Fruit fly (Drosophila melanogaster): ENCODE measurements around the gene sgg.

sgg gene

dm6 chrX:2591315-2591999 is 42.3 kb upstream of the sgg start (continued):
- TF ChIP-seq Sry-δ (GFP tag; optimal IDR thresholded peaks at IDR 0.05) (no peak), CG8944 (GFP tag; optimal IDR thresholded peaks at IDR 0.05) (no peak), CG32767 (GFP tag; IDR thresholded peaks at IDR 0.05) (no peak), seq (GFP tag; IDR thresholded peaks at IDR 0.05) (peak; percentile 15; the same call in 1 of the 2 replicates), CG4730 (GFP tag; IDR thresholded peaks at IDR 0.05) (0 out of 2 replicates have a peak, but pooled peaks have one; percentile 6), ERR (GFP tag; optimal IDR thresholded peaks at IDR 0.05) (no peak), Dp (GFP tag; optimal IDR thresholded peaks at IDR 0.05) (no peak), CG7786 (GFP tag; optimal IDR thresholded peaks at IDR 0.05) (no peak), croc (GFP tag; conservative IDR thresholded peaks at IDR 0.05) (no peak), mirr (GFP tag; optimal IDR thresholded peaks at IDR 0.05) (no peak), CG9817 (tag; optimal IDR thresholded peaks at IDR 0.05) (peak; percentile 28), CG2129 (GFP tag; IDR thresholded peaks at IDR 0.05; ENCODE audit: partially characterized antibody) (no peak), kni (GFP tag; optimal IDR thresholded peaks at IDR 0.05) (no peak), zf30C (GFP tag; optimal IDR thresholded peaks at IDR 0.05) (peak; percentile 26), ci (GFP tag; IDR thresholded peaks at IDR 0.05) (no peak), ash1 (GFP tag; optimal IDR thresholded peaks at IDR 0.05) (no peak), Dad (GFP tag; optimal IDR thresholded peaks at IDR 0.05) (no peak), CG30020 (tag; optimal IDR thresholded peaks at IDR 0.05) (no peak), Neu2 (GFP tag; optimal IDR thresholded peaks at IDR 0.05; ENCODE audit: borderline replicate concordance) (no peak), CG2116 (GFP tag; optimal IDR thresholded peaks at IDR 0.05) (no peak), CG8359 (GFP tag; optimal IDR thresholded peaks at IDR 0.05; ENCODE audit: borderline replicate concordance) (no peak), dati (GFP tag; IDR thresholded peaks at IDR 0.05) (no peak), CG6254 (GFP tag; optimal IDR thresholded peaks at IDR 0.05) (no peak), disco-r (GFP tag; optimal IDR thresholded peaks at IDR 0.05) (no peak), tll (GFP tag; optimal IDR thresholded peaks at IDR 0.05) (no peak), CG8290 (GFP tag; optimal IDR thresholded peaks at IDR 0.05) (no peak), CG8290 (tag; optimal IDR thresholded peaks at IDR 0.05) (no peak), Ets65A (GFP tag) (peak; percentile 80), zfh2 (GFP tag; optimal IDR thresholded peaks at IDR 0.05) (no peak), sob (GFP tag; IDR thresholded peaks at IDR 0.05) (no peak), CG10147 (GFP tag; optimal IDR thresholded peaks at IDR 0.05) (no peak), fd64A (GFP tag; optimal IDR thresholded peaks at IDR 0.05) (no peak), Mes4 (GFP tag; optimal IDR thresholded peaks at IDR 0.05) (no peak), fd96Cb (tag; optimal IDR thresholded peaks at IDR 0.05) (no peak), pfk (GFP tag; optimal IDR thresholded peaks at IDR 0.05) (no peak), tio (GFP tag; optimal IDR thresholded peaks at IDR 0.05) (no peak), cwo (GFP tag; optimal IDR thresholded peaks at IDR 0.05) (peak; percentile 7), eve (GFP tag; optimal IDR thresholded peaks at IDR 0.05) (no peak), peb (GFP tag; IDR thresholded peaks at IDR 0.05) (no peak), CG4360 (GFP tag; IDR thresholded peaks at IDR 0.05) (no peak), CG14050 (GFP tag; IDR thresholded peaks at IDR 0.05) (no peak), zfh1 (GFP tag; IDR thresholded peaks at IDR 0.05) (no peak), CG1233 (GFP tag; optimal IDR thresholded peaks at IDR 0.05) (peak; percentile 37), CG7271 (tag; optimal IDR thresholded peaks at IDR 0.05) (no peak), CG9932 (GFP tag; IDR thresholded peaks at IDR 0.05) (peak; percentile 38; the same call in 1 of the 2 replicates), Drgx (GFP tag; IDR thresholded peaks at IDR 0.05) (no peak), CG14710 (tag; optimal IDR thresholded peaks at IDR 0.05) (no peak), CG8765 (GFP tag; IDR thresholded peaks at IDR 0.05) (no peak), CG15269 (tag; optimal IDR thresholded peaks at IDR 0.05) (peak; percentile 63), CG15073 (GFP tag; optimal IDR thresholded peaks at IDR 0.05) (no peak), CG17612 (GFP tag; IDR thresholded peaks at IDR 0.05) (0 out of 2 replicates have a peak, but pooled peaks have one; percentile 32)

All from whole organism, embryonic.